Fruit fly (Drosophila melanogaster): ENCODE data around the gene CG7889.

- no peak for TF ChIP-seq Hr39 (GFP tag; optimal IDR thresholded peaks at IDR 0.05)
- no peak for TF ChIP-seq Sox15 (GFP tag; optimal IDR thresholded peaks at IDR 0.05)
- no peak for TF ChIP-seq CG10669 (GFP tag; optimal IDR thresholded peaks at IDR 0.05)
- no peak for TF ChIP-seq CG1621 (tag; optimal IDR thresholded peaks at IDR 0.05)
- no peak for TF ChIP-seq Blimp-1 (GFP tag; optimal IDR thresholded peaks at IDR 0.05)
- TF ChIP-seq CG16779 (tag; optimal IDR thresholded peaks at IDR 0.05): no peak
- TF ChIP-seq CG11902 (GFP tag; optimal IDR thresholded peaks at IDR 0.05): no peak
- TF ChIP-seq CG32006 (GFP tag; optimal IDR thresholded peaks at IDR 0.05): no peak
- TF ChIP-seq CG11294 (GFP tag; IDR thresholded peaks at IDR 0.05): no peak
Measured at dm6 chrX:19294030-19294429, 50.6 kb downstream of the CG7889 start.

All from whole organism, prepupa.